Worm (Caenorhabditis elegans): ENCODE results near the gene oct-2.

The oct-2 gene

DNA sequence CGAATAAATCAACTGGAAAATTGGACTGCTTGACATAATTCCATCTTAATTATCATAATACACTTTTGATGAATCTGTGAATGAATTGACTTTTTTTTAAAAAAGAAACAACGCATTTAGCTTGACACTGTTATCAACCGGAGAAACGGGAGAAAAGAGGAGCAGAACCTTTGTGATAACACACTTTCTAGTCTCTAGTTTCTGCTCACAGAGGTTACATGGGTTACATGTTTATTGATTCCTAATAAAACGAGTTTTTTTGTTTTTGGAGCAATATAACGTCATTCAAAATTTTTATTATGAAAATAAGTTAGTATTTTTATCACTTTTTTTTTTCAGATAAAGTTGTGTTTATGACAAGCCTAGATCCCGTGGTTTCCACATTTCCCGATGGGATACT, 28.3 kb upstream of the oct-2 start, which contains the start of gene hizr-1:
hizr-1 (plus strand) TSS at position 340 of the 400 bp plus-strand sequence.
- TF ChIP-seq mls-2 (tag; optimal IDR thresholded peaks at IDR 0.05) (no peak), unc-120 (tag; optimal IDR thresholded peaks at IDR 0.05; ENCODE audit: poor library complexity, severe bottlenecking) (no peak), mab-5 (tag; optimal IDR thresholded peaks at IDR 0.05) (no peak), lin-13 (tag; optimal IDR thresholded peaks at IDR 0.05) (no peak), ceh-83 (GFP tag; optimal IDR thresholded peaks at IDR 0.05) (no peak), mep-1 (tag; optimal IDR thresholded peaks at IDR 0.05) (no peak)

DNA sequence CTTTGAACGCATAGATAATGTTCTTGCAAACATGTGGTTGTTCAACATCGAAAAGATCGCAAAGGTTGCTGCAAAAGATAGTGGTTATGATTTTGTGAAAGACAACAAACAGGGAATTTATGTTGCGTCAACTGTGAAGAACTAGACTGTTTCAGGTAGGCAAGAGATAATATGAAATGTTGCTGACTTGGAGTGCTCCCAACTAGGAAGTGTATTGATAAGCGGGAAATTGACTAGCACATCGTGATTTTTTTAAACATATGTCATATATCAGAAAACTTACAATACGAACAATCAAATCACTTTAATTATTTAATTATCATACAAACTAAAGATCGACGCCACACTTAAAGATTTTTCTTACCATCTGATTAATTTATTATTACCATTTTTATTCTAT, 23.0 kb upstream of the oct-2 start:
- no peak for TF ChIP-seq nhr-237 (tag; optimal IDR thresholded peaks at IDR 0.05)
- no peak for TF ChIP-seq M03D4.4 (tag; optimal IDR thresholded peaks at IDR 0.05)
- TF ChIP-seq flh-1 (GFP tag; optimal IDR thresholded peaks at IDR 0.05) = no peak
- no peak for TF ChIP-seq nhr-76 (tag; optimal IDR thresholded peaks at IDR 0.05)
- TF ChIP-seq ham-2 (GFP tag; optimal IDR thresholded peaks at IDR 0.05) = no peak
- TF ChIP-seq lsy-2 (tag; optimal IDR thresholded peaks at IDR 0.05) = no peak
- no peak for TF ChIP-seq sem-2 (GFP tag; optimal IDR thresholded peaks at IDR 0.05)
- TF ChIP-seq lin-13 (tag; optimal IDR thresholded peaks at IDR 0.05) = no peak
- TF ChIP-seq mls-2 (tag; optimal IDR thresholded peaks at IDR 0.05) = no peak
- no peak for TF ChIP-seq pha-4 (tag; optimal IDR thresholded peaks at IDR 0.05)
- no peak for TF ChIP-seq hlh-1 (tag; optimal IDR thresholded peaks at IDR 0.05)
- no peak for TF ChIP-seq ceh-43 (GFP tag; optimal IDR thresholded peaks at IDR 0.05)
- TF ChIP-seq bed-3 (GFP tag; optimal IDR thresholded peaks at IDR 0.05) = no peak
- TF ChIP-seq unc-120 (tag; optimal IDR thresholded peaks at IDR 0.05; ENCODE audit: poor library complexity, severe bottlenecking) = no peak
- TF ChIP-seq nhr-12 (tag; optimal IDR thresholded peaks at IDR 0.05) = no peak

DNA sequence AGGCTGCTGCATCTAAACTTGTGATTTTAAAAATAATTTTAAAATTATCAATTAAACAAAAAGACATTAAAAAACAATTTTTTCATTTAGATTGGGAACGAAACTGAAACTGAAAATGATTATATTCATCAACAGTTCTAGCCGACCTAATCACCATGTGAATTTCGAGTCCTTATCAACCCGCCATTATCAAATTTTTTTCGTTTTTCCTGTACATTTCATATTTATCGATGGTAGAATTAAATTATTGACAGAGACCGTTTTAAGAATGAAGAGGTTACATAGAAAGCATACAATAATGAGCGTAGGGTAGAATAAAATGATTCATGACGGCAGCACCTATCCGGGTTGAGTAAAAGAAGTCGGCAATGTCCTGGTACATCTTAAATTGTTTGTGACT, 22.0 kb upstream of the oct-2 start, which contains the start of gene asm-2:
asm-2 (minus strand) TSS at position 12 of the 400 bp plus-strand sequence.
- TF ChIP-seq flh-1 (GFP tag; optimal IDR thresholded peaks at IDR 0.05) = no peak

DNA sequence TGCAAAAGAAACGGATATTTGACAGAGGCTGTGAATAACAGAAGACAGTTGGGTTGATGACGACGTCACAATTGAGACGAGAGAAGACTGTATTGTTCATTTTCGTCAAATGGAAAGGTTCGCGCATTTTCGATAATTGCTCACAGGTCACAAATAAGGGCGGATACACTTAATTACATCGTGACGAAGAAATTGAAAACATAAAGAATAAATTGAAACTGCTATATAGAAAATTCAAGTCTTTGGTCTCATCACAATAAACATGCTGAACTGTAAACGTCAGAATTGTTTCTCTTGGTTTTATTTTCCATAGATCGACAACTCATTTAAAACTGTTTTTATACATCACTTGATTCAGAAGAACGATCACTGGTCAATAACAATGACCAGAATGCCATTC, 19.4 kb upstream of the oct-2 start, which contains the start of gene ZK455.5:
ZK455.5 (minus strand) TSS at position 101 of the 400 bp plus-strand sequence.
- TF ChIP-seq unc-120 (tag; optimal IDR thresholded peaks at IDR 0.05; ENCODE audit: poor library complexity, severe bottlenecking) = no peak
- TF ChIP-seq bed-3 (GFP tag; optimal IDR thresholded peaks at IDR 0.05) = no peak
- no peak for TF ChIP-seq sptf-1 (tag; optimal IDR thresholded peaks at IDR 0.05)
- no peak for TF ChIP-seq M03D4.4 (tag; optimal IDR thresholded peaks at IDR 0.05)
- no peak for TF ChIP-seq lin-13 (tag; optimal IDR thresholded peaks at IDR 0.05)
- no peak for TF ChIP-seq ceh-39 (tag; optimal IDR thresholded peaks at IDR 0.05)
- no peak for TF ChIP-seq nhr-28 (tag; optimal IDR thresholded peaks at IDR 0.05)
- TF ChIP-seq lin-32 (GFP tag; optimal IDR thresholded peaks at IDR 0.05) = no peak
- TF ChIP-seq blmp-1 (tag; optimal IDR thresholded peaks at IDR 0.05) = no peak
- no peak for TF ChIP-seq tbx-8 (GFP tag; optimal IDR thresholded peaks at IDR 0.05)
- no peak for TF ChIP-seq drap-1 (GFP tag; optimal IDR thresholded peaks at IDR 0.05)
- no peak for TF ChIP-seq nhr-2 (tag; optimal IDR thresholded peaks at IDR 0.05)
- TF ChIP-seq ceh-83 (GFP tag; optimal IDR thresholded peaks at IDR 0.05) = no peak
- no peak for TF ChIP-seq unc-62 (GFP tag; optimal IDR thresholded peaks at IDR 0.05)
- no peak for TF ChIP-seq unc-39 (tag; optimal IDR thresholded peaks at IDR 0.05)

DNA sequence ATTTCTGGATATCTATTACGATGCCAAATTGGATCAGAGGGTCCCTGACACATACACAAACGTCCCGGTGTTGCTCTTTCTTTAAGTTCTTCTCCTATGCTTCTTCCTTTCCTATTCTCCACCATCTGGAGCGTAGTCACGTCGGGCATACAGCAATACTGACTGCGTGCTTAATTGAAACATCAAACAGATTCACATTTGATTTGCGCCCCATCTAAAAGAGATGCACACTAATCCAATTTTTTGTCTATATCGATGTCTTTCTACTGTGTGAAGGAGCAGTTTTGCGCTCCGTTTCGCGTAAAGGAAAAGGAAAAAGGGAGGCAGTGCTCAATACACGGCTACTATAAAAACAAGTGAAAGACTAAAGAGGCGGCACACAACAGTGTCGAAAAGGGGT, 17.5 kb upstream of the oct-2 start:
- TF ChIP-seq ces-1 (GFP tag; optimal IDR thresholded peaks at IDR 0.05) (peak; percentile 90), lsy-2 (tag; optimal IDR thresholded peaks at IDR 0.05) (no peak), ceh-43 (GFP tag; optimal IDR thresholded peaks at IDR 0.05) (no peak), nhr-28 (tag; optimal IDR thresholded peaks at IDR 0.05) (no peak), M03D4.4 (tag; optimal IDR thresholded peaks at IDR 0.05) (no peak)

DNA sequence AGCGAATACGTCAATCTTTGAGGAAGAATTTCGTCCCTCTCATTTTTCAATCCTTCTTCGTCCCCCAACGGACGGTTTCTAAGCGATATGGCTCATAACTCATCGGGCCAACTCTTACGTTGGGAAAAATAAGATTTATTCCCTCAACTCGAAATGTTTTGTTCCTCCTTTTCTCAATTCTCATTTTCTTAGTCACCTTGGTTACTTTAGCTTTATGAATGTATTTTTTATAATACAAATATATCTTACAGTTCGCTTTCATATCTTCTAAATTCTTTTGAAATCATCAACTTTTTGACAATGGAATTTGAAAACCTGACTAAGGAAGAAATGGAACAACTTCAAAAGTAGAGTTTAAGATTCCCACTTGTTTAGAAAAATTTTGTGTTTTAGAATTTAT, 16.8 kb upstream of the oct-2 start, which contains the start of gene npr-9:
npr-9 (plus strand) TSS at position 301 of the 400 bp plus-strand sequence.
- no peak for TF ChIP-seq ceh-83 (GFP tag; optimal IDR thresholded peaks at IDR 0.05)
- TF ChIP-seq unc-120 (tag; optimal IDR thresholded peaks at IDR 0.05; ENCODE audit: poor library complexity, severe bottlenecking) = no peak
- TF ChIP-seq nhr-28 (tag; optimal IDR thresholded peaks at IDR 0.05) = no peak
- no peak for TF ChIP-seq cnd-1 (tag; optimal IDR thresholded peaks at IDR 0.05)
- no peak for TF ChIP-seq flh-1 (GFP tag; optimal IDR thresholded peaks at IDR 0.05)
- TF ChIP-seq nhr-12 (tag; optimal IDR thresholded peaks at IDR 0.05) = no peak
- no peak for TF ChIP-seq hlh-1 (tag; optimal IDR thresholded peaks at IDR 0.05)
- TF ChIP-seq lin-13 (tag; optimal IDR thresholded peaks at IDR 0.05) = no peak
- TF ChIP-seq bed-3 (GFP tag; optimal IDR thresholded peaks at IDR 0.05) = no peak
- TF ChIP-seq sptf-1 (tag; optimal IDR thresholded peaks at IDR 0.05) = no peak
- no peak for TF ChIP-seq elt-3 (tag; optimal IDR thresholded peaks at IDR 0.05)
- no peak for TF ChIP-seq snpc-4 (tag; optimal IDR thresholded peaks at IDR 0.05)
- no peak for TF ChIP-seq ham-2 (GFP tag; optimal IDR thresholded peaks at IDR 0.05)
- no peak for TF ChIP-seq drap-1 (GFP tag; optimal IDR thresholded peaks at IDR 0.05)
- no peak for TF ChIP-seq blmp-1 (tag; optimal IDR thresholded peaks at IDR 0.05)
- no peak for TF ChIP-seq M03D4.4 (tag; optimal IDR thresholded peaks at IDR 0.05)
- no peak for TF ChIP-seq ces-1 (GFP tag; optimal IDR thresholded peaks at IDR 0.05)
- no peak for TF ChIP-seq ceh-43 (GFP tag; optimal IDR thresholded peaks at IDR 0.05)
- no peak for TF ChIP-seq mls-2 (tag; optimal IDR thresholded peaks at IDR 0.05)
